Worm (Caenorhabditis elegans) whole organism, L2 larva: Measurements from ENCODE around the gene F32G8.2.

Source experiments
- elt-1 ChIP-seq: fragments of 150-350 bp; optimal IDR thresholded peaks from 2 replicates; lab custom pipeline; 2014; ENCODE audit warnings: missing biosample characterization, missing genetic modification characterization
- lin-13 ChIP-seq: fragments of 150-350 bp; optimal IDR thresholded peaks from 2 replicates; lab custom pipeline; 2014; ENCODE audit warnings: missing biosample characterization, missing genetic modification reagents, missing genetic modification characterization
- nhr-237 ChIP-seq: fragments of 150-350 bp; optimal IDR thresholded peaks from 2 replicates; lab custom pipeline; 2014; ENCODE audit warnings: missing biosample characterization, missing genetic modification characterization
- snpc-4 ChIP-seq: fragments of 150-350 bp; optimal IDR thresholded peaks from 2 replicates; lab custom pipeline; 2014; ENCODE audit warnings: missing biosample characterization, missing genetic modification characterization
- unc-62 ChIP-seq: fragments of 150-350 bp; optimal IDR thresholded peaks from 2 replicates; lab custom pipeline; 2014; ENCODE audit warnings: missing biosample characterization, missing genetic modification reagents, missing genetic modification characterization
- ztf-1 ChIP-seq: fragments of 200-800 bp; sonication (Bioruptor generic); conservative IDR thresholded peaks from 2 replicates; pipeline ENCODE4 v1.3.6; 2022; ENCODE audit warnings: missing genetic modification characterization, missing compliant biosample characterization

- TF ChIP-seq unc-62 (GFP tag; lab: Kevin White, UChicago) (no peak), lin-13 (GFP tag; lab: Kevin White, UChicago) (no peak), ztf-1 (GFP tag; lab: Robert Waterston, UW) (no peak), nhr-237 (tag; lab: Kevin White, UChicago) (no peak), elt-1 (tag; lab: Kevin White, UChicago) (no peak), snpc-4 (tag; lab: Kevin White, UChicago) (no peak)
These were observed 26.5 kb downstream of the F32G8.2 start, which contains the start of gene vps-54 for ce11 chrV:10576319-10576718.
